Worm (Caenorhabditis elegans): Measurements from ENCODE around the gene nhr-101.

The nhr-101 gene

DNA sequence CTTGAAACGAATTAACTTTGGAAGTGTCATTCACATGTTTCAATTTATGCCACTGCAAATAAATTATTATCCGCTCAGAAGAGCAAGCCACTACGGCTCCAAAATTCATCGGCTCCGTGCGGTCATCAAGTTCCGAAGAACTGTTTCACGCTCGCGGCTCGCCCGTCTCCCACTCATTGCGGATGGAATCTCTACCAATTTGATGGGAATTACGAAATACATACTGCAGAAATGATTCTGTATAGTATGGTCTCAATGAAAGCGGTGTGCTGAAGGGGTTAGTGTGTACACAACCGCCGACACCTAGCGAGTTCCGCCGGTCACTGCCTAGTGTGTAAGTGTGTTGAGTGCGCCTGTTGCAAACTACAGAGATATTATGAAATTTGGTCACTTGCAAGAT is 14.8 kb downstream of the nhr-101 start (continued):
- TF ChIP-seq pqm-1 (tag; optimal IDR thresholded peaks at IDR 0.05) (no peak), elt-3 (tag; optimal IDR thresholded peaks at IDR 0.05) (peak in 1 of 6 experiments; percentile 16), alr-1 (tag; optimal IDR thresholded peaks at IDR 0.05; ENCODE audit: borderline replicate concordance) (no peak), unc-130 (tag; optimal IDR thresholded peaks at IDR 0.05) (no peak), jun-1 (tag; optimal IDR thresholded peaks at IDR 0.05) (no peak), nhr-90 (tag; optimal IDR thresholded peaks at IDR 0.05; ENCODE audit: poor library complexity) (peak; percentile 62), sup-37 (GFP tag; optimal IDR thresholded peaks at IDR 0.05) (no peak), nhr-20 (tag; optimal IDR thresholded peaks at IDR 0.05) (peak; percentile 75), ceh-82 (tag; optimal IDR thresholded peaks at IDR 0.05) (peak; percentile 42 to 54 (median 49)), C16A3.4 (tag; optimal IDR thresholded peaks at IDR 0.05) (no peak), ztf-11 (tag; optimal IDR thresholded peaks at IDR 0.05) (no peak), ceh-8 (GFP tag; optimal IDR thresholded peaks at IDR 0.05) (no peak), nhr-84 (tag; optimal IDR thresholded peaks at IDR 0.05) (no peak), mdl-1 (tag; optimal IDR thresholded peaks at IDR 0.05) (no peak), unc-62 (GFP tag; optimal IDR thresholded peaks at IDR 0.05) (no peak), isw-1 (GFP tag; IDR thresholded peaks at IDR 0.05) (no peak), unc-30 (tag; optimal IDR thresholded peaks at IDR 0.05) (no peak), dsc-1 (tag; optimal IDR thresholded peaks at IDR 0.05) (no peak), efl-3 (GFP tag; optimal IDR thresholded peaks at IDR 0.05) (no peak), egl-27 (tag; optimal IDR thresholded peaks at IDR 0.05) (no peak), mef-2 (tag; optimal IDR thresholded peaks at IDR 0.05) (no peak), zip-4 (GFP tag; optimal IDR thresholded peaks at IDR 0.05) (peak; percentile 70), rnt-1 (tag; optimal IDR thresholded peaks at IDR 0.05) (no peak), hlh-17 (GFP tag; optimal IDR thresholded peaks at IDR 0.05; ENCODE audit: borderline replicate concordance) (no peak), lin-39 (tag; optimal IDR thresholded peaks at IDR 0.05) (no peak), efl-1 (optimal IDR thresholded peaks at IDR 0.05) (peak; percentile 4 to 30), efl-1 (GFP tag; optimal IDR thresholded peaks at IDR 0.05 in 1 of 2) (no peak), grh-1 (GFP tag; IDR thresholded peaks at IDR 0.05) (0 out of 2 replicates have a peak, but pooled peaks have one; percentile 28), pax-3 (tag; optimal IDR thresholded peaks at IDR 0.05) (no peak), nhr-76 (tag; optimal IDR thresholded peaks at IDR 0.05) (no peak)

ce11 chrV:11589433-11589832 is 19.2 kb downstream of the nhr-101 start, which contains the start of gene srx-82:
srx-82 (plus strand) TSS chrV:11589733.
- TF ChIP-seq ceh-88 (GFP tag; IDR thresholded peaks at IDR 0.05), result no peak
- no peak for TF ChIP-seq nhr-237 (tag; optimal IDR thresholded peaks at IDR 0.05)
- no peak for TF ChIP-seq nhr-85 (tag)
- no peak for TF ChIP-seq sox-4 (tag; optimal IDR thresholded peaks at IDR 0.05)
- no peak for TF ChIP-seq lir-3 (tag; optimal IDR thresholded peaks at IDR 0.05; ENCODE audit: poor library complexity)
- TF ChIP-seq alr-1 (tag; optimal IDR thresholded peaks at IDR 0.05; ENCODE audit: borderline replicate concordance), result no peak
- TF ChIP-seq ztf-4 (tag; optimal IDR thresholded peaks at IDR 0.05), result no peak
- no peak for TF ChIP-seq nhr-77 (tag; optimal IDR thresholded peaks at IDR 0.05)
- TF ChIP-seq mef-2 (tag; optimal IDR thresholded peaks at IDR 0.05), result no peak
- TF ChIP-seq C34B4.2 (tag; optimal IDR thresholded peaks at IDR 0.05), result no peak
- TF ChIP-seq unc-62 (GFP tag; optimal IDR thresholded peaks at IDR 0.05), result no peak
- TF ChIP-seq fkh-10 (GFP tag; optimal IDR thresholded peaks at IDR 0.05), result no peak

ce11 chrV:11593427-11593826 is 23.2 kb downstream of the nhr-101 start, which contains the start of gene srx-80:
srx-80 (plus strand) TSS chrV:11593727.
- TF ChIP-seq mep-1 (tag; optimal IDR thresholded peaks at IDR 0.05) (no peak), efl-1 (optimal IDR thresholded peaks at IDR 0.05) (no peak), efl-1 (GFP tag; optimal IDR thresholded peaks at IDR 0.05 in 1 of 2) (peak in 1 of 2 experiments; percentile 75), snpc-4 (tag; optimal IDR thresholded peaks at IDR 0.05) (no peak), skn-1 (tag; optimal IDR thresholded peaks at IDR 0.05) (no peak)

Data from whole organism, L1 larva.